Fruit fly (Drosophila melanogaster) whole organism, pupa: ENCODE results near the gene CG14210.

Experiments used
- CG10348 ChIP-seq: fragments of 200-800 bp; sonication (Bioruptor generic); IDR thresholded peaks from 2 replicates; pipeline ENCODE4 v1.3.6; 2022; ENCODE audit warnings: missing biosample characterization, missing genetic modification characterization
- CG12605 ChIP-seq: fragments of 200-800 bp; sonication (Bioruptor generic); IDR thresholded peaks from 2 replicates; pipeline ENCODE4 v1.3.6; 2022; ENCODE audit warnings: missing biosample characterization, missing genetic modification characterization
- CG13204 ChIP-seq: fragments of 200-800 bp; sonication (Bioruptor generic); optimal IDR thresholded peaks from 2 replicates; lab custom pipeline; 2018; ENCODE audit warnings: missing biosample characterization, mild to moderate bottlenecking, missing genetic modification characterization, moderate library complexity
- CG14655 ChIP-seq: fragments of 200-800 bp; sonication (Bioruptor generic); optimal IDR thresholded peaks from 3 replicates; lab custom pipeline; 2017; ENCODE audit warnings: mild to moderate bottlenecking, missing biosample characterization, missing genetic modification reagents, missing genetic modification characterization
- CG15710 ChIP-seq: fragments of 200-800 bp; sonication (Bioruptor generic); optimal IDR thresholded peaks from 2 replicates; lab custom pipeline; 2018; ENCODE audit warnings: missing biosample characterization, mild to moderate bottlenecking, missing genetic modification characterization, moderate library complexity
- CG17806 ChIP-seq: fragments of 200-800 bp; sonication (Bioruptor generic); optimal IDR thresholded peaks from 2 replicates; lab custom pipeline; 2018; ENCODE audit warnings: missing biosample characterization, mild to moderate bottlenecking, missing genetic modification characterization, moderate library complexity
- CG32121 ChIP-seq: fragments of 200-800 bp; sonication (Bioruptor generic); IDR thresholded peaks from 2 replicates; pipeline ENCODE4 v1.3.6; 2022; ENCODE audit warnings: missing biosample characterization, missing genetic modification characterization
- CG34367 ChIP-seq: fragments of 200-800 bp; sonication (Bioruptor generic); optimal IDR thresholded peaks from 2 replicates; lab custom pipeline; 2018; ENCODE audit warnings: missing biosample characterization, mild to moderate bottlenecking, missing genetic modification characterization
- CG4496 ChIP-seq: fragments of 200-800 bp; sonication (Bioruptor generic); IDR thresholded peaks from 3 replicates; pipeline ENCODE4 v1.3.6; 2022; ENCODE audit warnings: missing biosample characterization, missing genetic modification characterization
- CG8159 ChIP-seq: fragments of 200-800 bp; sonication (Bioruptor generic); optimal IDR thresholded peaks from 3 replicates; lab custom pipeline; 2018; ENCODE audit warnings: missing biosample characterization, mild to moderate bottlenecking, missing genetic modification characterization, moderate library complexity
- CG8301 ChIP-seq: fragments of 200-800 bp; sonication (Bioruptor generic); optimal IDR thresholded peaks from 2 replicates; lab custom pipeline; 2018; ENCODE audit warnings: missing biosample characterization, mild to moderate bottlenecking, missing genetic modification characterization
- CG9948 ChIP-seq: fragments of 200-800 bp; sonication (Bioruptor generic); optimal IDR thresholded peaks from 2 replicates; lab custom pipeline; 2018; ENCODE audit warnings: missing biosample characterization, mild to moderate bottlenecking, missing genetic modification characterization, moderate library complexity
- D1 ChIP-seq: fragments of 200-800 bp; sonication (Bioruptor generic); optimal IDR thresholded peaks from 2 replicates; lab custom pipeline; 2018; ENCODE audit warnings: missing biosample characterization, mild to moderate bottlenecking, missing genetic modification characterization, moderate library complexity
- EcR ChIP-seq: fragments of 200-800 bp; sonication (Bioruptor generic); optimal IDR thresholded peaks from 3 replicates; lab custom pipeline; 2019; ENCODE audit warnings: missing biosample characterization, missing genetic modification characterization, mild to moderate bottlenecking, moderate library complexity, missing genetic modification reagents
- Ets98B ChIP-seq: fragments of 200-800 bp; sonication (Bioruptor generic); IDR thresholded peaks from 2 replicates; pipeline ENCODE4 v1.3.6; 2022; ENCODE audit warnings: missing biosample characterization, missing genetic modification characterization
- Pif1A ChIP-seq: fragments of 200-800 bp; sonication (Bioruptor generic); optimal IDR thresholded peaks from 3 replicates; lab custom pipeline; 2016; ENCODE audit warnings: missing biosample characterization, missing genetic modification characterization
- Pif1B ChIP-seq: fragments of 200-800 bp; sonication (Bioruptor generic); optimal IDR thresholded peaks from 3 replicates; lab custom pipeline; 2016; ENCODE audit warnings: missing biosample characterization, missing genetic modification characterization
- Snoo ChIP-seq: fragments of 200-800 bp; sonication (Bioruptor generic); optimal IDR thresholded peaks from 3 replicates; lab custom pipeline; 2017; ENCODE audit warnings: missing biosample characterization, mild to moderate bottlenecking, missing genetic modification characterization, inconsistent platforms
- fd96Ca ChIP-seq: fragments of 200-800 bp; sonication (Bioruptor generic); IDR thresholded peaks from 3 replicates; pipeline ENCODE4 v1.3.6; 2022; ENCODE audit warnings: missing biosample characterization, missing genetic modification characterization
- gl ChIP-seq: fragments of 200-800 bp; sonication (Bioruptor generic); optimal IDR thresholded peaks from 2 replicates; lab custom pipeline; 2018; ENCODE audit warnings: missing biosample characterization, mild to moderate bottlenecking, missing genetic modification characterization
- rn ChIP-seq: fragments of 200-800 bp; sonication (Bioruptor generic); IDR thresholded peaks from 2 replicates; pipeline ENCODE4 v1.3.6; 2022; ENCODE audit warnings: missing biosample characterization, missing genetic modification characterization

Gene CG14210

DNA sequence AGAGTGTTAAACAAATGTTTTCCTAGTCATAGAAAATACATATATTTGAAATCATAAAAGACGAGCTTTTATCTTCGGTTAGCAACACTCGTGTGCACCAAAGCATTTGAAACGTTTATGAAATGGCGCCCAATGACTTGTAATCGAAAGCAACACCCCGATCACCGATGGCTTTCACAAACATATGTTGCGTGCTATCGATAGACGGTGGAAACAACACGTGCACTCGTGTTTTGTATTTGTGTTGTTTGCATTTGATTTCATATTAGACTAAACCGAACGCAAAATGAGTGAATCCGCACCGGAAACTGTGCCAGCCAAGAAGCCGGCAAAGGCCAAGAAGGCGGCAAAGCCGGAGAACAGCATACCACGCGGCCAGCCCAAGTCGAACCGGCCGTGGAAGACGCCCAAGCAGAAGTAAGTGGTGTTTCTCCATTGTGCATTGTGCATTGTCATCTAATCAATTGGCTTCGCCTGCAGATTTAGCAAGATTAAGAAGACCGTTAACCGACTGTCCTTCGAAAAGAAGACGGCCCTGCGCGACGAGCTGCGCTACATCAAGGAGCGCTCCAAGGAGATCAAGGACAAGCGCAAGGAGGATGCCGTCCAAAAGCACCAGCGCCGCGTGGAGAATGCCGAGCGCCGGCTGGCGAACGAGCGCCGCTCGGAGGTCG, at the start of gene CG14210:
CG14210 (plus strand) TSS at position 207 of the 674 bp plus-strand sequence.
- TF ChIP-seq Pif1A (no peak), CG17806 (tag; lab: Kevin White, UChicago) (no peak), CG4496 (GFP tag; lab: Robert Waterston, UW) (no peak), Snoo (tag; lab: Kevin White, UChicago) (no peak), CG9948 (tag; lab: Kevin White, UChicago) (no peak), CG8301 (no peak), CG14655 (GFP tag; lab: Kevin White, UChicago) (no peak), CG13204 (GFP tag; lab: Kevin White, UChicago) (no peak), rn (GFP tag; lab: Robert Waterston, UW) (no peak), Ets98B (GFP tag; lab: Robert Waterston, UW) (no peak), CG34367 (tag; lab: Kevin White, UChicago) (no peak), CG12605 (GFP tag; lab: Robert Waterston, UW) (no peak), CG8159 (tag; lab: Kevin White, UChicago) (no peak), fd96Ca (no peak), gl (tag; lab: Kevin White, UChicago) (no peak), Pif1B (GFP tag; lab: Kevin White, UChicago) (no peak), D1 (tag; lab: Kevin White, UChicago) (no peak)
- TF ChIP-seq, all 21 proteins: peak for 0

DNA sequence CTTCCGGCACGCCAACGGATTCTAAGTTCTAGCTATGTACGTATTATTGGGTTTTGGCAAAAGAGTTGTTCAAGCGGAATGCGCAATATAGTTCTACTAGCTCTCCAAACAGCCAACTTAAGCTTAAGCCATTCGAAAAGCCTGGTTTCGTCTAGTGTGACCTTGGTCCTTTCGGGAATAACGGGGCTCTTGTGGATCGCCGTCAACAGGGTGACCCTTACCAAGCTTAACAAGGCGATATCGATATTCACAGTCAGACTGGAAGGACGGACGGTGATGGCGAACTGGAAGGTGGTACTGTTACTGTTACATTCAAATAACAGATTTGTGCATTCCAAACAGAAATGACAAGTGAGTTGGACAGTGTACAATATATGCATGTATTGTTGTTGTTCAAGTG, 42.3 kb upstream of the CG14210 start:
- no peak for TF ChIP-seq CG8301
- TF ChIP-seq CG12605 (GFP tag; lab: Robert Waterston, UW), result no peak
- TF ChIP-seq CG34367 (tag; lab: Kevin White, UChicago), result no peak
- TF ChIP-seq CG4496 (GFP tag; lab: Robert Waterston, UW), result no peak
- no peak for TF ChIP-seq Pif1A
- no peak for TF ChIP-seq CG9948 (tag; lab: Kevin White, UChicago)
- TF ChIP-seq CG32121 (GFP tag; lab: Robert Waterston, UW), result no peak
- no peak for TF ChIP-seq rn (GFP tag; lab: Robert Waterston, UW)
- no peak for TF ChIP-seq Pif1B (GFP tag; lab: Kevin White, UChicago)
- TF ChIP-seq CG10348 (GFP tag; lab: Robert Waterston, UW), result no peak
- no peak for TF ChIP-seq CG13204 (GFP tag; lab: Kevin White, UChicago)
- no peak for TF ChIP-seq CG8159 (tag; lab: Kevin White, UChicago)
- TF ChIP-seq EcR, result no peak
- no peak for TF ChIP-seq fd96Ca
- no peak for TF ChIP-seq CG14655 (GFP tag; lab: Kevin White, UChicago)

- TF ChIP-seq EcR, result peak; percentile 59
- no peak for TF ChIP-seq CG34367 (tag; lab: Kevin White, UChicago)
- no peak for TF ChIP-seq fd96Ca
- TF ChIP-seq D1 (tag; lab: Kevin White, UChicago), result no peak
- TF ChIP-seq Pif1B (GFP tag; lab: Kevin White, UChicago), result no peak
- TF ChIP-seq CG8159 (tag; lab: Kevin White, UChicago), result no peak
- no peak for TF ChIP-seq CG17806 (tag; lab: Kevin White, UChicago)
- TF ChIP-seq CG32121 (GFP tag; lab: Robert Waterston, UW), result peak; percentile 53; the same call in 1 of the 2 replicates
These were observed 37.9 kb upstream of the CG14210 start for dm6 chrX:19577940-19578632.

- no peak for TF ChIP-seq CG13204 (GFP tag; lab: Kevin White, UChicago)
- no peak for TF ChIP-seq Snoo (tag; lab: Kevin White, UChicago)
- TF ChIP-seq CG15710, result no peak
- TF ChIP-seq rn (GFP tag; lab: Robert Waterston, UW), result no peak
- no peak for TF ChIP-seq Pif1B (GFP tag; lab: Kevin White, UChicago)
- no peak for TF ChIP-seq CG8301
- TF ChIP-seq Ets98B (GFP tag; lab: Robert Waterston, UW), result no peak
- no peak for TF ChIP-seq CG4496 (GFP tag; lab: Robert Waterston, UW)
- TF ChIP-seq D1 (tag; lab: Kevin White, UChicago), result no peak
These were observed 36.9 kb upstream of the CG14210 start for dm6 chrX:19578908-19579647.

- TF ChIP-seq Pif1A, result no peak
- no peak for TF ChIP-seq CG14655 (GFP tag; lab: Kevin White, UChicago)
- TF ChIP-seq CG15710, result no peak
- TF ChIP-seq D1 (tag; lab: Kevin White, UChicago), result no peak
- no peak for TF ChIP-seq CG12605 (GFP tag; lab: Robert Waterston, UW)
- TF ChIP-seq Ets98B (GFP tag; lab: Robert Waterston, UW), result no peak
- TF ChIP-seq CG32121 (GFP tag; lab: Robert Waterston, UW), result no peak
- TF ChIP-seq CG10348 (GFP tag; lab: Robert Waterston, UW), result no peak
- TF ChIP-seq Snoo (tag; lab: Kevin White, UChicago), result no peak
- TF ChIP-seq EcR, result no peak
- TF ChIP-seq CG34367 (tag; lab: Kevin White, UChicago), result no peak
- TF ChIP-seq CG17806 (tag; lab: Kevin White, UChicago), result no peak
- TF ChIP-seq CG13204 (GFP tag; lab: Kevin White, UChicago), result no peak
- no peak for TF ChIP-seq CG9948 (tag; lab: Kevin White, UChicago)
- no peak for TF ChIP-seq CG8301
- TF ChIP-seq CG4496 (GFP tag; lab: Robert Waterston, UW), result no peak
- TF ChIP-seq rn (GFP tag; lab: Robert Waterston, UW), result no peak
- no peak for TF ChIP-seq gl (tag; lab: Kevin White, UChicago)
- TF ChIP-seq CG8159 (tag; lab: Kevin White, UChicago), result no peak
- no peak for TF ChIP-seq Pif1B (GFP tag; lab: Kevin White, UChicago)
These were observed 36.2 kb upstream of the CG14210 start, which contains the start of gene Tao for dm6 chrX:19579648-19580301. Gene Tao (minus strand): TSS chrX:19579800.
